Worm (Caenorhabditis elegans) whole organism, late embryonic: ENCODE measurements around the gene F32E10.9.

Experiments
- C08G9.2 ChIP-seq: sonication (generic microtip); optimal IDR thresholded peaks from 2 replicates; lab custom pipeline; 2016; ENCODE audit warnings: mild to moderate bottlenecking, missing genetic modification characterization, moderate library complexity, missing compliant biosample characterization
- K02D7.2 ChIP-seq: sonication (generic microtip); optimal IDR thresholded peaks from 2 replicates; lab custom pipeline; 2017; ENCODE audit warnings: mild to moderate bottlenecking, missing genetic modification characterization, missing compliant biosample characterization
- T23F11.4 ChIP-seq: fragments of 200-800 bp; sonication (Bioruptor generic); optimal IDR thresholded peaks from 2 replicates; lab custom pipeline; 2018; ENCODE audit warnings: mild to moderate bottlenecking, missing genetic modification characterization, missing compliant biosample characterization
- Y22D7AL.16 ChIP-seq: sonication (generic microtip); optimal IDR thresholded peaks from 2 replicates; lab custom pipeline; 2016; ENCODE audit warnings: missing genetic modification characterization, missing compliant biosample characterization
- ceh-14 ChIP-seq: sonication (generic microtip); optimal IDR thresholded peaks from 2 replicates; lab custom pipeline; 2016; ENCODE audit warnings: missing genotype, missing genetic modification characterization, missing compliant biosample characterization
- ceh-18 ChIP-seq: sonication (generic microtip); optimal IDR thresholded peaks from 2 replicates; lab custom pipeline; 2016; ENCODE audit warnings: missing genetic modification characterization, missing compliant biosample characterization
- ceh-31 ChIP-seq: sonication (generic microtip); optimal IDR thresholded peaks from 2 replicates; lab custom pipeline; 2016; ENCODE audit warnings: missing genetic modification characterization, missing compliant biosample characterization
- ceh-34 ChIP-seq: sonication (generic microtip); optimal IDR thresholded peaks from 2 replicates; lab custom pipeline; 2016; ENCODE audit warnings: mild to moderate bottlenecking, missing genetic modification characterization, missing compliant biosample characterization
- ceh-48 ChIP-seq: sonication (generic microtip); optimal IDR thresholded peaks from 2 replicates; lab custom pipeline; 2016; ENCODE audit warnings: missing genetic modification characterization, inconsistent platforms, missing compliant biosample characterization
- ceh-9 ChIP-seq: sonication (generic microtip); optimal IDR thresholded peaks from 2 replicates; lab custom pipeline; 2016; ENCODE audit warnings: mild to moderate bottlenecking, missing genetic modification characterization, inconsistent platforms, missing compliant biosample characterization
- che-1 ChIP-seq: sonication (generic microtip); optimal IDR thresholded peaks from 2 replicates; lab custom pipeline; 2016; ENCODE audit warnings: mild to moderate bottlenecking, missing genetic modification characterization, missing compliant biosample characterization
- dmd-4 ChIP-seq: sonication (generic microtip); optimal IDR thresholded peaks from 2 replicates; lab custom pipeline; 2016; ENCODE audit warnings: borderline replicate concordance, missing genetic modification characterization, missing compliant biosample characterization
- fkh-10 ChIP-seq: fragments of 150-350 bp; optimal IDR thresholded peaks from 2 replicates; lab custom pipeline; 2014; ENCODE audit warnings: missing biosample characterization, missing genetic modification reagents, missing genetic modification characterization
- hlh-13 ChIP-seq: fragments of 200-800 bp; sonication (Bioruptor generic); optimal IDR thresholded peaks from 2 replicates; lab custom pipeline; 2018; ENCODE audit warnings: mild to moderate bottlenecking, missing genetic modification characterization, missing compliant biosample characterization
- hlh-6 ChIP-seq: sonication (generic microtip); optimal IDR thresholded peaks from 2 replicates; lab custom pipeline; 2016; ENCODE audit warnings: missing genotype, missing genetic modification characterization, missing compliant biosample characterization
- lim-6 ChIP-seq: sonication (generic microtip); optimal IDR thresholded peaks from 2 replicates; lab custom pipeline; 2016; ENCODE audit warnings: missing genetic modification characterization, missing compliant biosample characterization
- mec-3 ChIP-seq: sonication (generic microtip); optimal IDR thresholded peaks from 2 replicates; lab custom pipeline; 2016; ENCODE audit warnings: borderline replicate concordance, missing genetic modification characterization, missing compliant biosample characterization
- nhr-11 ChIP-seq: fragments of 150-350 bp; optimal IDR thresholded peaks from 2 replicates; lab custom pipeline; 2014; ENCODE audit warnings: missing biosample characterization, missing genetic modification characterization
- npax-4 ChIP-seq: sonication (generic microtip); optimal IDR thresholded peaks from 2 replicates; lab custom pipeline; 2016; ENCODE audit warnings: missing genetic modification characterization, missing compliant biosample characterization
- odd-2 ChIP-seq: sonication (generic microtip); optimal IDR thresholded peaks from 2 replicates; lab custom pipeline; 2017; ENCODE audit warnings: antibody characterized with exemption, mild to moderate bottlenecking, missing genetic modification characterization, missing compliant biosample characterization
- pha-4 ChIP-seq: fragments of 150-350 bp; optimal IDR thresholded peaks from 2 replicates; lab custom pipeline; 2018; ENCODE audit warnings: missing biosample characterization, missing genetic modification reagents, missing genetic modification characterization
- pros-1 ChIP-seq: fragments of 150-350 bp; optimal IDR thresholded peaks from 2 replicates; lab custom pipeline; 2014; ENCODE audit warnings: missing biosample characterization, missing genetic modification reagents, missing genetic modification characterization
- sdc-2 ChIP-seq: sonication (generic microtip); optimal IDR thresholded peaks from 2 replicates; lab custom pipeline; 2016; ENCODE audit warnings: missing genotype, missing genetic modification characterization, missing compliant biosample characterization
- syd-9 ChIP-seq: sonication (generic microtip); optimal IDR thresholded peaks from 2 replicates; lab custom pipeline; 2016; ENCODE audit warnings: mild to moderate bottlenecking, missing genetic modification characterization, moderate library complexity, missing compliant biosample characterization
- tbx-2 ChIP-seq: sonication (generic microtip); optimal IDR thresholded peaks from 2 replicates; lab custom pipeline; 2016; ENCODE audit warnings: missing genetic modification characterization, missing compliant biosample characterization
- ttx-3 ChIP-seq: sonication (generic microtip); optimal IDR thresholded peaks from 2 replicates; lab custom pipeline; 2016; ENCODE audit warnings: missing genetic modification reagents, missing genetic modification characterization, missing compliant biosample characterization
- unc-3 ChIP-seq, 2 experiments: fragments of 200-800 bp in 1 of 2; sonication (Bioruptor generic) in 1 of 2; sonication (generic microtip) in 1 of 2; conservative IDR thresholded peaks in 1 of 2; optimal IDR thresholded peaks in 1 of 2; 2 replicates each; pipeline versions ENCODE4 v1.3.6 to Lab custom; 2016 to 2022; ENCODE audit warnings: missing compliant biosample characterization in 2 of 2, missing genetic modification characterization in 2 of 2, missing genetic modification reagents in 1 of 2
- unc-42 ChIP-seq: sonication (generic microtip); optimal IDR thresholded peaks from 2 replicates; lab custom pipeline; 2016; ENCODE audit warnings: missing genotype, missing genetic modification characterization, missing compliant biosample characterization
- unc-55 ChIP-seq: sonication (generic microtip); optimal IDR thresholded peaks from 2 replicates; lab custom pipeline; 2017; ENCODE audit warnings: missing biosample characterization, missing genetic modification reagents, missing genetic modification characterization
- zip-5 ChIP-seq: sonication (generic microtip); optimal IDR thresholded peaks from 2 replicates; lab custom pipeline; 2016; ENCODE audit warnings: missing genetic modification characterization, missing compliant biosample characterization

The F32E10.9 gene

DNA sequence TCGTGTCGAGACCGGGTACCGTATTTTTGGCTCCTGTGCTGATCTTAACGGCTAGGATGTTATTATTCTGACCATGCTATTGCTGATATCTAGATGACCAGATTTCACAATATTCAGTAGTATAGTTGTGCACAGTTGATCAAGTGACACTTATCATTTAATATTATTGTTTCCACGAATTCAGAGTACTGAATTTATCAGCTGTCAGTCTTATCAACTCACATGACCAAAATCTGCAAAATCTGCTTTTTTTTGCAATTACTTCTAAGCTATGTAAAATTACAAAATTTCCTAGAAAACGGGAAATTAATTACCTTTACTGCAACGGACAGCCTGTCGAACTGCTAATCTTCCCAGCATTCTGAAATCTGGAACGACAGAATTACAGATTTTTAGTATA is 13.3 kb downstream of the F32E10.9 start, which contains the start of gene pam-1:
TSS of gene pam-1 (minus strand) at position 368 of the 400 bp plus-strand sequence.
- TF ChIP-seq sdc-2 (tag; lab: Kevin White, UChicago): no peak
- no peak for TF ChIP-seq K02D7.2 (tag; lab: Kevin White, UChicago)
- no peak for TF ChIP-seq nhr-11 (tag; lab: Kevin White, UChicago)
- TF ChIP-seq fkh-10 (GFP tag; lab: Kevin White, UChicago): no peak
- no peak for TF ChIP-seq dmd-4 (tag; lab: Kevin White, UChicago)
- TF ChIP-seq unc-55 (GFP tag; lab: Kevin White, UChicago): no peak
- TF ChIP-seq lim-6 (tag; lab: Kevin White, UChicago): no peak
- no peak for TF ChIP-seq pros-1
- TF ChIP-seq tbx-2: no peak
- TF ChIP-seq syd-9 (tag; lab: Kevin White, UChicago): no peak
- no peak for TF ChIP-seq ceh-18 (tag; lab: Kevin White, UChicago)
- TF ChIP-seq pha-4: no peak
- no peak for TF ChIP-seq hlh-6 (tag; lab: Kevin White, UChicago)
- TF ChIP-seq che-1 (tag; lab: Kevin White, UChicago): no peak
- TF ChIP-seq C08G9.2 (tag; lab: Kevin White, UChicago): no peak
- no peak for TF ChIP-seq ceh-31
- TF ChIP-seq odd-2 (tag; lab: Kevin White, UChicago): no peak
- no peak for TF ChIP-seq T23F11.4
- TF ChIP-seq ceh-48 (tag; lab: Kevin White, UChicago): no peak

DNA sequence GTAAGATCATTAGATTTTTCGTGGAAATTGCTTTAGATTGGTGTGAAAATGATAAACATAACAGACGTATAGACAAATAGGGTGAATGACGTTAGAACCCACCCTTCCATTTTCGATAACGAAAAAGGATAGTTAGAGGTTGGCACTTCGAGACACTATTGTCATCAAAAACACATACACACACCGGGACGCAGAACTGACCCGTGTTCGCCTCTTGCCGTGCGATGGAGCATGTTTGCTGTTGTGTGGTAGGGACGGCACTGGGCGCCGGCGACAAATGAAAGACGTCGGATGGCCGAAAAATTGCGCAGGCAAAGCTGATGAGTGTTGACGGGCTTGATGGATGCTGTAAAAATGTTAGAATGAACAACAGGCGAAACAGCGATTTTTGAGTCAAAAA is 13.9 kb downstream of the F32E10.9 start:
- TF ChIP-seq tbx-2 (peak; percentile 1), ceh-14 (no peak)

DNA sequence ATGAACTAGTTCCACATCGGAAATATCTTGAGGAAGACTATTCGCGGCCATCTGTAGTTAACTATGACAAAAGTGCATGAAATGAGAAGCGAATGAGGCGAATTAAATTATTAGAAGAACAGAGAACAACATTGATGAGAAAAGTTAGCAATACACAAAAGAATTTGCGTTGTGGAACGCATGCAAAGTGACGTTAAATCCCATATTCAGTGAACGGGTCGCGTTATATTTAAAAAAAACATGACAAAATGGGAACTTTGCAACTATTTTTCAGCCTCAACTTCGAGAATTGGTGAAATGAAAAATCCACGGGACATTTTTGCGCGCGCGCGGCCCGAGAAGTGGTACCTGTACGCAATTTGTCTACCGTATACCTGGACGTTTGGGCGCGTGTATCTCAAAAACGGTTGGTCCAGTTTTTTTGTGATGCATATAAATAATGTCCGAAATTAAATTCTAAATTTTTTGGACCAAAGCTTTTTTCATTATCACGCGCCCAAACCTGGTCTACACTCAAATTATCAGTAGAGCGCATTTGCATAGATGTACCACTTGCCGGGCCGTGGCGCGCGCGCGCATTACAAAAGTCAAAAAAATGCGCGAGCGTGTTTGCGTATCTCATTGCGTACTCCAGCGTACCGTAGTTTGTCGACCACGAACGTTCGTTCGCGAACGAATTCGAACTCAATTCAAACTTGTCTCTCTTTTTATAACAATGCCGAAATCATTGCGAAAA is 15.7 kb downstream of the F32E10.9 start, which contains the start of the genes cdd-2 and oef-1:
TSS of gene cdd-2 (minus strand) at position 51 of the 736 bp plus-strand sequence.
TSS of gene oef-1 (plus strand) at position 575 of the 736 bp plus-strand sequence.
- TF ChIP-seq npax-4 (tag; lab: Kevin White, UChicago) (no peak), unc-3 (GFP tag; conservative IDR thresholded peaks at IDR 0.05; lab: Robert Waterston, UW) (no peak), unc-3 (tag; optimal IDR thresholded peaks at IDR 0.05; lab: Kevin White, UChicago) (no peak), ceh-34 (tag; lab: Kevin White, UChicago) (no peak), mec-3 (tag; lab: Kevin White, UChicago) (no peak)
- TF ChIP-seq, all 69 proteins: peak for 0

ce11 chrIV:7543662-7544061 is 20.1 kb downstream of the F32E10.9 start:
- TF ChIP-seq pha-4: no peak

ce11 chrIV:7542485-7543001 is 21.2 kb downstream of the F32E10.9 start, which contains the start of gene R05G6.10:
Gene R05G6.10 (minus strand): TSS chrIV:7542535.
- TF ChIP-seq unc-42 (tag; lab: Kevin White, UChicago) (peak; percentile 92), lim-6 (tag; lab: Kevin White, UChicago) (no peak)

ce11 chrIV:7532360-7532759 is 31.4 kb downstream of the F32E10.9 start, which contains the start of gene R05G6.1:
Gene R05G6.1 (plus strand): TSS chrIV:7532660.
- TF ChIP-seq ceh-34 (tag; lab: Kevin White, UChicago): no peak
- TF ChIP-seq ttx-3 (tag; lab: Kevin White, UChicago): no peak
- no peak for TF ChIP-seq Y22D7AL.16 (tag; lab: Kevin White, UChicago)
- no peak for TF ChIP-seq hlh-13 (GFP tag; lab: Kevin White, UChicago)
- TF ChIP-seq zip-5 (tag; lab: Kevin White, UChicago): no peak
- no peak for TF ChIP-seq ceh-9 (tag; lab: Kevin White, UChicago)
- TF ChIP-seq lim-6 (tag; lab: Kevin White, UChicago): no peak
